Worm (Caenorhabditis elegans) whole organism, L3 larva: ENCODE measurements around the gene Y54G2A.37.
"Not testable (repeated sequence)": the region's sequence is repeated elsewhere in the genome, so short reads cannot be mapped to it uniquely, and the experiment has no call there.

Experiments
- aly-2 ChIP-seq: fragments of 150-350 bp; optimal IDR thresholded peaks from 2 replicates; lab custom pipeline; 2014; ENCODE audit warnings: missing biosample characterization, missing genetic modification characterization
- ama-1 ChIP-seq: fragments of 150-350 bp; optimal IDR thresholded peaks from 2 replicates; lab custom pipeline; 2018
- ceh-16 ChIP-seq: sonication (generic microtip); optimal IDR thresholded peaks from 2 replicates; lab custom pipeline; 2017; ENCODE audit warnings: missing biosample characterization, missing genetic modification characterization
- ceh-28 ChIP-seq: fragments of 150-350 bp; optimal IDR thresholded peaks from 2 replicates; lab custom pipeline; 2014; ENCODE audit warnings: missing biosample characterization, missing genetic modification reagents, missing genetic modification characterization
- ceh-82 ChIP-seq: fragments of 150-350 bp; optimal IDR thresholded peaks from 2 replicates; lab custom pipeline; 2014; ENCODE audit warnings: missing biosample characterization, missing genetic modification characterization
- egl-27 ChIP-seq: sonication (generic microtip); optimal IDR thresholded peaks from 4 replicates; lab custom pipeline; 2017; ENCODE audit warnings: missing biosample characterization, missing genetic modification reagents, missing genetic modification characterization
- egl-5 ChIP-seq: fragments of 150-350 bp; optimal IDR thresholded peaks from 2 replicates; lab custom pipeline; 2017; ENCODE audit warnings: missing biosample characterization, missing genetic modification reagents, missing genetic modification characterization, inconsistent platforms
- elt-2 ChIP-seq: sonication (generic microtip); optimal IDR thresholded peaks from 2 replicates; lab custom pipeline; 2016; ENCODE audit warnings: missing genetic modification reagents, mild to moderate bottlenecking, missing genetic modification characterization, missing compliant biosample characterization
- elt-3 ChIP-seq, 3 experiments: fragments of 150-350 bp in 1 of 3; sonication (generic microtip) in 2 of 3; optimal IDR thresholded peaks; 2 replicates in 2 of 3; 4 replicates in 1 of 3; lab custom pipeline; 2014 to 2017; ENCODE audit warnings: missing biosample characterization in 3 of 3, missing genetic modification characterization in 3 of 3
- eor-1 ChIP-seq, 2 experiments: fragments of 150-350 bp; optimal IDR thresholded peaks; 2 replicates each; lab custom pipeline; 2014 to 2018; ENCODE audit warnings: missing biosample characterization in 2 of 2, missing genetic modification characterization in 2 of 2
- hmg-11 ChIP-seq: sonication (generic microtip); optimal IDR thresholded peaks from 2 replicates; lab custom pipeline; 2016; ENCODE audit warnings: missing genetic modification characterization, missing compliant biosample characterization
- jun-1 ChIP-seq: fragments of 150-350 bp; optimal IDR thresholded peaks from 2 replicates; lab custom pipeline; 2014; ENCODE audit warnings: missing biosample characterization, missing genetic modification reagents, missing genetic modification characterization
- lin-15B ChIP-seq: fragments of 150-350 bp; optimal IDR thresholded peaks from 2 replicates; lab custom pipeline; 2014; ENCODE audit warnings: missing biosample characterization, missing genetic modification characterization
- lin-39 ChIP-seq: fragments of 150-350 bp; optimal IDR thresholded peaks from 2 replicates; lab custom pipeline; 2018; ENCODE audit warnings: missing biosample characterization, missing genetic modification reagents, missing genetic modification characterization
- lsy-12 ChIP-seq: sonication (generic microtip); optimal IDR thresholded peaks from 2 replicates; lab custom pipeline; 2016; ENCODE audit warnings: mild to moderate bottlenecking, missing genetic modification characterization, missing compliant biosample characterization
- mdl-1 ChIP-seq: fragments of 150-350 bp; optimal IDR thresholded peaks from 2 replicates; lab custom pipeline; 2014; ENCODE audit warnings: missing biosample characterization, missing genetic modification characterization
- mml-1 ChIP-seq: fragments of 150-350 bp; sonication (generic microtip); optimal IDR thresholded peaks from 3 replicates; lab custom pipeline; 2014; ENCODE audit warnings: missing biosample characterization, missing genetic modification characterization
- nfya-1 ChIP-seq: sonication (generic microtip); optimal IDR thresholded peaks from 2 replicates; lab custom pipeline; 2017; ENCODE audit warnings: missing genetic modification characterization, mild to moderate bottlenecking, missing compliant biosample characterization, antibody characterized with exemption, moderate library complexity; ENCODE audit not compliant: insufficient read depth
- nhr-11 ChIP-seq: fragments of 150-350 bp; optimal IDR thresholded peaks from 2 replicates; lab custom pipeline; 2014; ENCODE audit warnings: missing biosample characterization, missing genetic modification characterization
- nhr-12 ChIP-seq: fragments of 150-350 bp; optimal IDR thresholded peaks from 2 replicates; lab custom pipeline; 2014; ENCODE audit warnings: missing biosample characterization, missing genetic modification characterization
- nhr-23 ChIP-seq: fragments of 150-350 bp; optimal IDR thresholded peaks from 2 replicates; lab custom pipeline; 2014; ENCODE audit warnings: missing biosample characterization, missing genetic modification reagents, missing genetic modification characterization
- nhr-25 ChIP-seq: sonication (generic microtip); optimal IDR thresholded peaks from 2 replicates; lab custom pipeline; 2017; ENCODE audit warnings: missing biosample characterization, missing genetic modification characterization
- nhr-43 ChIP-seq: sonication (generic microtip); optimal IDR thresholded peaks from 2 replicates; lab custom pipeline; 2016; ENCODE audit warnings: mild to moderate bottlenecking, missing genetic modification characterization, missing compliant biosample characterization; ENCODE audit not compliant: poor library complexity, severe bottlenecking
- nhr-67 ChIP-seq: fragments of 150-350 bp; optimal IDR thresholded peaks from 2 replicates; lab custom pipeline; 2014; ENCODE audit warnings: missing biosample characterization, missing genetic modification characterization
- nhr-77 ChIP-seq: fragments of 150-350 bp; optimal IDR thresholded peaks from 2 replicates; lab custom pipeline; 2014; ENCODE audit warnings: missing biosample characterization, missing genetic modification characterization
- pha-4 ChIP-seq: fragments of 150-350 bp; optimal IDR thresholded peaks from 2 replicates; lab custom pipeline; 2014; ENCODE audit warnings: missing biosample characterization, missing genetic modification reagents, missing genetic modification characterization
- pqm-1 ChIP-seq: fragments of 150-350 bp; optimal IDR thresholded peaks from 2 replicates; lab custom pipeline; 2017; ENCODE audit warnings: missing biosample characterization, missing genetic modification characterization, inconsistent platforms
- sea-2 ChIP-seq: fragments of 150-350 bp; sonication (generic microtip); optimal IDR thresholded peaks from 4 replicates; lab custom pipeline; 2014; ENCODE audit warnings: missing biosample characterization, missing genetic modification reagents, missing genetic modification characterization
- skn-1 ChIP-seq: fragments of 150-350 bp; optimal IDR thresholded peaks from 2 replicates; lab custom pipeline; 2014; ENCODE audit warnings: missing biosample characterization, missing genetic modification characterization
- tbx-2 ChIP-seq: sonication (generic microtip); optimal IDR thresholded peaks from 2 replicates; lab custom pipeline; 2016; ENCODE audit warnings: mild to moderate bottlenecking, missing genetic modification characterization, missing compliant biosample characterization
- unc-39 ChIP-seq: sonication (generic microtip); optimal IDR thresholded peaks from 4 replicates; lab custom pipeline; 2017; ENCODE audit warnings: missing biosample characterization, missing genetic modification characterization
- unc-62 ChIP-seq: fragments of 150-350 bp; sonication (generic microtip); optimal IDR thresholded peaks from 4 replicates; lab custom pipeline; 2014; ENCODE audit warnings: missing biosample characterization, missing genetic modification reagents, missing genetic modification characterization
- zag-1 ChIP-seq: fragments of 150-350 bp; optimal IDR thresholded peaks from 2 replicates; lab custom pipeline; 2014; ENCODE audit warnings: missing biosample characterization, missing genetic modification characterization
- ztf-4 ChIP-seq: fragments of 150-350 bp; optimal IDR thresholded peaks from 2 replicates; lab custom pipeline; 2014; ENCODE audit warnings: missing biosample characterization, missing genetic modification characterization

The Y54G2A.37 gene

ce11 chrIV:2776733-2777132 lies 43.8 kb upstream of the Y54G2A.37 start:
- TF ChIP-seq lsy-12 (tag; lab: Kevin White, UChicago) (no peak), zag-1 (tag; lab: Kevin White, UChicago) (no peak)

- not testable (repeated sequence) for TF ChIP-seq unc-39; lin-39 (tag; lab: Kevin White, UChicago); unc-62 (GFP tag; lab: Kevin White, UChicago)
These were observed 42.7 kb upstream of the Y54G2A.37 start, which contains the start of gene Y54G2A.72 for ce11 chrIV:2777841-2778240. Gene Y54G2A.72 (plus strand): TSS chrIV:2778141.

- TF ChIP-seq mdl-1 (tag; lab: Kevin White, UChicago) (no peak), nhr-77 (tag; lab: Kevin White, UChicago) (no peak), hmg-11 (tag; lab: Kevin White, UChicago) (no peak), ceh-82 (tag; lab: Kevin White, UChicago) (no peak), nhr-11 (tag; lab: Kevin White, UChicago) (no peak), egl-5 (tag; lab: Kevin White, UChicago) (no peak), nhr-12 (tag; lab: Kevin White, UChicago) (no peak), elt-2 (tag; lab: Kevin White, UChicago) (no peak)
These were observed 37.5 kb upstream of the Y54G2A.37 start, which contains the start of gene Y54G2A.12 for ce11 chrIV:2782793-2783540. Gene Y54G2A.12 (minus strand): TSS chrIV:2782843.

- TF ChIP-seq lin-15B (tag; lab: Kevin White, UChicago) (peak; percentile 40), ceh-16 (no peak), eor-1 (tag; optimal IDR thresholded peaks at IDR 0.05; lab: Kevin White, UChicago) (no peak), nhr-23 (tag; lab: Kevin White, UChicago) (peak; percentile 40), skn-1 (no peak), nfya-1 (tag; lab: Kevin White, UChicago) (peak; percentile 45), nhr-25 (tag; lab: Kevin White, UChicago) (no peak), pha-4 (tag; lab: Kevin White, UChicago) (peak; percentile 82), egl-27 (no peak), nhr-12 (tag; lab: Kevin White, UChicago) (no peak), ceh-28 (tag; lab: Kevin White, UChicago) (peak; percentile 6), elt-2 (tag; lab: Kevin White, UChicago) (peak; percentile 25), elt-3 (tag; optimal IDR thresholded peaks at IDR 0.05; lab: Kevin White, UChicago) (no peak)
These were observed 35.5 kb upstream of the Y54G2A.37 start for ce11 chrIV:2785057-2785456.

ce11 chrIV:2788389-2788788 lies 32.1 kb upstream of the Y54G2A.37 start, which contains the start of gene atln-1:
Gene atln-1 (plus strand): TSS chrIV:2788689.
- TF ChIP-seq sea-2 (GFP tag; lab: Kevin White, UChicago); mml-1 (tag; lab: Kevin White, UChicago); mdl-1 (tag; lab: Kevin White, UChicago): not testable (repeated sequence)

ce11 chrIV:2793956-2794355 lies 26.6 kb upstream of the Y54G2A.37 start:
- no peak for TF ChIP-seq lin-39 (tag; lab: Kevin White, UChicago)
- TF ChIP-seq nfya-1 (tag; lab: Kevin White, UChicago), result peak; percentile 88
- TF ChIP-seq pqm-1 (tag; lab: Kevin White, UChicago), result no peak
- TF ChIP-seq mml-1 (tag; lab: Kevin White, UChicago), result no peak
- no peak for TF ChIP-seq unc-62 (GFP tag; lab: Kevin White, UChicago)
- no peak for TF ChIP-seq lin-15B (tag; lab: Kevin White, UChicago)

ce11 chrIV:2798339-2798738 lies 22.2 kb upstream of the Y54G2A.37 start, which contains the start of gene Y54G2A.52:
Gene Y54G2A.52 (minus strand): TSS chrIV:2798686.
- no peak for TF ChIP-seq egl-27
- no peak for TF ChIP-seq ztf-4 (tag; lab: Kevin White, UChicago)
- no peak for TF ChIP-seq mdl-1 (tag; lab: Kevin White, UChicago)
- TF ChIP-seq jun-1 (tag; lab: Kevin White, UChicago), result no peak
- TF ChIP-seq tbx-2 (tag; lab: Kevin White, UChicago), result no peak
- TF ChIP-seq ama-1, result no peak
- TF ChIP-seq nhr-23 (tag; lab: Kevin White, UChicago), result no peak
- peak; percentile 82 for TF ChIP-seq elt-2 (tag; lab: Kevin White, UChicago)
- no peak for TF ChIP-seq zag-1 (tag; lab: Kevin White, UChicago)
- TF ChIP-seq skn-1, result peak; percentile 35
- no peak for TF ChIP-seq lin-39 (tag; lab: Kevin White, UChicago)
- no peak for TF ChIP-seq unc-39
- no peak for TF ChIP-seq nhr-67 (tag; lab: Kevin White, UChicago)
- peak; percentile 74 for TF ChIP-seq pqm-1 (tag; lab: Kevin White, UChicago)
- no peak for TF ChIP-seq ceh-28 (tag; lab: Kevin White, UChicago)
- TF ChIP-seq nhr-43 (tag; lab: Kevin White, UChicago), result no peak
- TF ChIP-seq aly-2 (tag; lab: Kevin White, UChicago), result no peak
- TF ChIP-seq hmg-11 (tag; lab: Kevin White, UChicago), result no peak
- TF ChIP-seq pha-4 (tag; lab: Kevin White, UChicago), result peak; percentile 84
